Fruit fly (Drosophila melanogaster): ENCODE results near the gene CG1907.

CG1907 gene

DNA sequence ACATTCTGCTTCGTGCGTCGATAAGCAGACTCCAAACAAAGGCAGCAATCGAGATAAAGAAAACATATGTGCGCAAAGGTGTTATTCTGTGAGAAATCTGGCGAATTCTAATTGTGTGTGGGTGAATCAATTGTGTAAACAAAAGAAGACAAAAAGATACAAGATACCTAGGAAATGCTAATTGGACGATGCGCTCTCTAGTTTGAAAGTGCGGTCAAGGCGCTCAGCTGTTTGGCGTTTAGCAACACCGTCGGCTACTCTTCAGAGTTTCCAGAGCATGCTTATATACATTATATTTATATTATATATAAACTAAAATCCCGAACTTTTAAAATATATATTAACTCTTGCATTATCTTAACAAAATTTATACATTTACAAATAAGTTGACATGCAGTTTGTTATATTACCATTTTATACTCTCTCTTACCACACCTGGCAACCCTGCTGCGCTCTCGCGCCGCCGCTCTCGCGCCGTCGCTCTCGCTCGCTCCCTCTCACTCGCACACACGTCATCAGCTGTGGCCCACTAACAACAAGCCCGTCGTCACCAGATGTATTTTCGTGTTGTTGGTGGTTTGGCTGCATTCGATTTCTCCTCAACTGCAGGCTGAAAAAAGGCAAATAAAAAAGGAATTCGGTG lies at the start of gene CG1907:
Gene CG1907, plus strand, starts transcription at position 551 of the 643 bp plus-strand sequence.
- TF ChIP-seq CG8478 (optimal IDR thresholded peaks at IDR 0.05), result no peak
- TF ChIP-seq salm (tag; optimal IDR thresholded peaks at IDR 0.05), result peak; percentile 96
- peak; percentile 71 for TF ChIP-seq Mes4 (GFP tag; optimal IDR thresholded peaks at IDR 0.05)
- peak; percentile 99 for TF ChIP-seq Xrp1 (GFP tag; IDR thresholded peaks at IDR 0.05)
- no peak for TF ChIP-seq Tbp (GFP tag; optimal IDR thresholded peaks at IDR 0.05)
- peak; percentile 54; the same call in 1 of the 2 replicates for TF ChIP-seq sna (GFP tag; IDR thresholded peaks at IDR 0.05; ENCODE audit: partially characterized antibody)
- TF ChIP-seq kah (GFP tag; optimal IDR thresholded peaks at IDR 0.05), result peak; percentile 93
- TF ChIP-seq Dip3 (GFP tag; optimal IDR thresholded peaks at IDR 0.05), result peak; percentile 78
- TF ChIP-seq p53 (GFP tag; optimal IDR thresholded peaks at IDR 0.05), result peak; percentile 46
- peak; percentile 91 for TF ChIP-seq TFAM (GFP tag; optimal IDR thresholded peaks at IDR 0.05)
- peak; percentile 94 for TF ChIP-seq kni (GFP tag; optimal IDR thresholded peaks at IDR 0.05)
- TF ChIP-seq CG6683 (GFP tag; optimal IDR thresholded peaks at IDR 0.05), result peak; percentile 97
- peak; percentile 96 for TF ChIP-seq gsb (GFP tag; IDR thresholded peaks at IDR 0.05)
- TF ChIP-seq sc (optimal IDR thresholded peaks at IDR 0.05), result no peak
- TF ChIP-seq sc (GFP tag; optimal IDR thresholded peaks at IDR 0.05), result peak; percentile 97
- peak; percentile 88 for TF ChIP-seq Lim3 (GFP tag; IDR thresholded peaks at IDR 0.05)
- TF ChIP-seq D (optimal IDR thresholded peaks at IDR 0.05), result no peak
- TF ChIP-seq D (GFP tag; optimal IDR thresholded peaks at IDR 0.05), result peak; percentile 99
- peak; percentile 64 for TF ChIP-seq Myb (GFP tag; optimal IDR thresholded peaks at IDR 0.05)
- TF ChIP-seq CG31224 (GFP tag; IDR thresholded peaks at IDR 0.05), result peak; percentile 95
- peak; percentile 87 for TF ChIP-seq CG4360 (GFP tag; IDR thresholded peaks at IDR 0.05)
- peak; percentile 97 for TF ChIP-seq CG30403 (GFP tag; optimal IDR thresholded peaks at IDR 0.05)
- TF ChIP-seq Ada2b (GFP tag; IDR thresholded peaks at IDR 0.05), result peak; percentile 98
- 0 out of 3 replicates have a peak, but pooled peaks have one; percentile 17 for TF ChIP-seq Opbp (GFP tag; IDR thresholded peaks at IDR 0.05; ENCODE audit: partially characterized antibody)
- peak; percentile 96 for TF ChIP-seq CG2875 (GFP tag; optimal IDR thresholded peaks at IDR 0.05)
- no peak for TF ChIP-seq fru (optimal IDR thresholded peaks at IDR 0.05)
- TF ChIP-seq CG5180 (GFP tag; optimal IDR thresholded peaks at IDR 0.05), result peak; percentile 90
- TF ChIP-seq Doc2 (GFP tag; IDR thresholded peaks at IDR 0.05), result peak; percentile 93
- peak; percentile 94 for TF ChIP-seq bowl (GFP tag; IDR thresholded peaks at IDR 0.05)
- peak; percentile 71 to 84 for TF ChIP-seq Pdp1 (GFP tag; optimal IDR thresholded peaks at IDR 0.05)
- no peak for TF ChIP-seq HLHmδ (GFP tag; optimal IDR thresholded peaks at IDR 0.05)
- peak; percentile 98 for TF ChIP-seq CG9932 (GFP tag; IDR thresholded peaks at IDR 0.05)
- peak; percentile 91 for TF ChIP-seq CG10274 (GFP tag; optimal IDR thresholded peaks at IDR 0.05)
- TF ChIP-seq da (GFP tag; optimal IDR thresholded peaks at IDR 0.05), result no peak
- peak; percentile 79 for TF ChIP-seq CG8944 (GFP tag; optimal IDR thresholded peaks at IDR 0.05)
- peak; percentile 98 for TF ChIP-seq croc (GFP tag; conservative IDR thresholded peaks at IDR 0.05)
- TF ChIP-seq CG6654 (GFP tag; optimal IDR thresholded peaks at IDR 0.05), result peak; percentile 89
- peak; percentile 99 for TF ChIP-seq ci (GFP tag; IDR thresholded peaks at IDR 0.05)
- TF ChIP-seq CrebB (tag; optimal IDR thresholded peaks at IDR 0.05), result peak; percentile 95
- peak; percentile 71 for TF ChIP-seq CG1792 (GFP tag; optimal IDR thresholded peaks at IDR 0.05)
- TF ChIP-seq CG1529 (GFP tag; optimal IDR thresholded peaks at IDR 0.05), result peak; percentile 97
- peak; percentile 97 for TF ChIP-seq twi (tag; optimal IDR thresholded peaks at IDR 0.05)
- peak; percentile 99 for TF ChIP-seq MBD-R2 (GFP tag; IDR thresholded peaks at IDR 0.05)
- peak; percentile 90 for TF ChIP-seq jing (GFP tag; optimal IDR thresholded peaks at IDR 0.05)
- peak; percentile 58 for TF ChIP-seq emc (GFP tag; optimal IDR thresholded peaks at IDR 0.05)
- TF ChIP-seq al (GFP tag; IDR thresholded peaks at IDR 0.05), result peak; percentile 97
- TF ChIP-seq B-H2 (GFP tag; optimal IDR thresholded peaks at IDR 0.05), result peak; percentile 95
- TF ChIP-seq en (GFP tag; optimal IDR thresholded peaks at IDR 0.05), result peak; percentile 57
- peak; percentile 86 for TF ChIP-seq CG12769 (tag; optimal IDR thresholded peaks at IDR 0.05)
- peak; percentile 40 for TF ChIP-seq CG12744 (GFP tag; optimal IDR thresholded peaks at IDR 0.05)
- TF ChIP-seq CG7271 (tag; optimal IDR thresholded peaks at IDR 0.05), result peak; percentile 98
- TF ChIP-seq esg (GFP tag; conservative IDR thresholded peaks at IDR 0.05), result peak; percentile 98
